Worm (Caenorhabditis elegans) whole organism, L2 larva: ENCODE data around the gene Y53G8AR.5.
A peak's percentile ranks its signal among the peaks of the same experiment; 100 is the strongest.

Experiments used
- C34F6.9 ChIP-seq: fragments of 150-350 bp; optimal IDR thresholded peaks from 2 replicates; lab custom pipeline; 2014; ENCODE audit warnings: missing biosample characterization, missing genetic modification characterization
- F13H6.1 ChIP-seq: sonication (generic microtip); optimal IDR thresholded peaks from 2 replicates; lab custom pipeline; 2016; ENCODE audit warnings: missing genetic modification characterization, missing compliant biosample characterization
- R02D3.7 ChIP-seq: fragments of 150-350 bp; optimal IDR thresholded peaks from 2 replicates; lab custom pipeline; 2014; ENCODE audit warnings: missing biosample characterization, missing genetic modification characterization
- Y55F3AM.14 ChIP-seq: fragments of 200-800 bp; sonication (Bioruptor generic); optimal IDR thresholded peaks from 2 replicates; lab custom pipeline; 2018; ENCODE audit warnings: mild to moderate bottlenecking, missing genetic modification characterization, missing compliant biosample characterization
- ZK546.5 ChIP-seq: sonication (generic microtip); optimal IDR thresholded peaks from 2 replicates; lab custom pipeline; 2017; ENCODE audit warnings: missing biosample characterization, missing genetic modification characterization
- alr-1 ChIP-seq: fragments of 150-350 bp; optimal IDR thresholded peaks from 2 replicates; lab custom pipeline; 2014; ENCODE audit warnings: missing biosample characterization, missing genetic modification characterization
- ama-1 ChIP-seq: fragments of 150-350 bp; optimal IDR thresholded peaks from 2 replicates; lab custom pipeline; 2018; ENCODE audit warnings: inconsistent platforms
- blmp-1 ChIP-seq: sonication (generic microtip); optimal IDR thresholded peaks from 2 replicates; lab custom pipeline; 2017; ENCODE audit warnings: missing genetic modification characterization, mild to moderate bottlenecking, missing compliant biosample characterization, antibody characterized with exemption, moderate library complexity; ENCODE audit not compliant: insufficient read depth
- ceh-16 ChIP-seq: fragments of 150-350 bp; optimal IDR thresholded peaks from 2 replicates; lab custom pipeline; 2014; ENCODE audit warnings: missing biosample characterization, missing genetic modification characterization
- ceh-82 ChIP-seq: fragments of 150-350 bp; optimal IDR thresholded peaks from 2 replicates; lab custom pipeline; 2014; ENCODE audit warnings: missing biosample characterization, missing genetic modification characterization
- crh-2 ChIP-seq: sonication (generic microtip); optimal IDR thresholded peaks from 2 replicates; lab custom pipeline; 2017; ENCODE audit warnings: missing biosample characterization, missing genetic modification characterization
- egl-27 ChIP-seq: sonication (generic microtip); optimal IDR thresholded peaks from 3 replicates; lab custom pipeline; 2017; ENCODE audit warnings: missing biosample characterization, missing genetic modification reagents, missing genetic modification characterization
- elt-1 ChIP-seq: fragments of 150-350 bp; optimal IDR thresholded peaks from 2 replicates; lab custom pipeline; 2014; ENCODE audit warnings: missing biosample characterization, missing genetic modification characterization
- elt-3 ChIP-seq: sonication (generic microtip); optimal IDR thresholded peaks from 2 replicates; lab custom pipeline; 2017; ENCODE audit warnings: missing biosample characterization, missing genetic modification characterization
- fos-1 ChIP-seq: fragments of 150-350 bp; optimal IDR thresholded peaks from 2 replicates; lab custom pipeline; 2014; ENCODE audit warnings: missing biosample characterization, missing genetic modification characterization
- gmeb-1 ChIP-seq: fragments of 150-350 bp; optimal IDR thresholded peaks from 2 replicates; lab custom pipeline; 2014; ENCODE audit warnings: missing biosample characterization, missing genetic modification characterization
- lin-11 ChIP-seq: fragments of 150-350 bp; sonication (generic microtip); optimal IDR thresholded peaks from 2 replicates; lab custom pipeline; 2014; ENCODE audit warnings: missing biosample characterization, missing genetic modification characterization, inconsistent platforms, mixed read lengths
- lin-13 ChIP-seq: fragments of 150-350 bp; optimal IDR thresholded peaks from 2 replicates; lab custom pipeline; 2014; ENCODE audit warnings: missing biosample characterization, missing genetic modification reagents, missing genetic modification characterization
- lsy-2 ChIP-seq, 2 experiments: fragments of 150-350 bp in 1 of 2; sonication (generic microtip) in 1 of 2; optimal IDR thresholded peaks; 2 replicates each; lab custom pipeline; 2014 to 2017; ENCODE audit warnings: missing biosample characterization in 2 of 2, missing genetic modification characterization in 2 of 2
- mab-5 ChIP-seq: fragments of 150-350 bp; optimal IDR thresholded peaks from 2 replicates; lab custom pipeline; 2014; ENCODE audit warnings: missing biosample characterization, missing genetic modification characterization
- mbf-1 ChIP-seq: sonication (generic microtip); optimal IDR thresholded peaks from 2 replicates; lab custom pipeline; 2017; ENCODE audit warnings: missing biosample characterization, missing genetic modification characterization
- mdl-1 ChIP-seq, 2 experiments: fragments of 150-350 bp in 1 of 2; sonication (generic microtip) in 1 of 2; optimal IDR thresholded peaks; 2 replicates each; lab custom pipeline; 2017; ENCODE audit warnings: missing biosample characterization in 2 of 2, missing genetic modification characterization in 2 of 2
- nhr-10 ChIP-seq: sonication (generic microtip); optimal IDR thresholded peaks from 2 replicates; lab custom pipeline; 2017; ENCODE audit warnings: missing biosample characterization, missing genetic modification characterization
- nhr-12 ChIP-seq: fragments of 150-350 bp; optimal IDR thresholded peaks from 2 replicates; lab custom pipeline; 2014; ENCODE audit warnings: missing biosample characterization, missing genetic modification characterization
- nhr-25 ChIP-seq: fragments of 150-350 bp; sonication (generic microtip); optimal IDR thresholded peaks from 3 replicates; lab custom pipeline; 2014; ENCODE audit warnings: missing biosample characterization, missing genetic modification characterization
- nhr-6 ChIP-seq: fragments of 150-350 bp; optimal IDR thresholded peaks from 2 replicates; lab custom pipeline; 2014; ENCODE audit warnings: missing biosample characterization, missing genetic modification characterization
- peb-1 ChIP-seq: fragments of 150-350 bp; optimal IDR thresholded peaks from 2 replicates; lab custom pipeline; 2014; ENCODE audit warnings: missing biosample characterization, missing genetic modification characterization
- skn-1 ChIP-seq: sonication (generic microtip); optimal IDR thresholded peaks from 2 replicates; lab custom pipeline; 2017; ENCODE audit warnings: missing biosample characterization, missing genetic modification characterization
- sma-3 ChIP-seq: sonication (generic microtip); optimal IDR thresholded peaks from 2 replicates; lab custom pipeline; 2016; ENCODE audit warnings: missing genetic modification reagents, missing genetic modification characterization, missing compliant biosample characterization
- unc-39 ChIP-seq: fragments of 150-350 bp; optimal IDR thresholded peaks from 2 replicates; lab custom pipeline; 2014; ENCODE audit warnings: missing biosample characterization, missing genetic modification characterization
- unc-55 ChIP-seq: fragments of 150-350 bp; sonication (generic microtip); optimal IDR thresholded peaks from 3 replicates; lab custom pipeline; 2014; ENCODE audit warnings: missing biosample characterization, missing genetic modification reagents, missing genetic modification characterization
- unc-62 ChIP-seq: fragments of 150-350 bp; optimal IDR thresholded peaks from 2 replicates; lab custom pipeline; 2014; ENCODE audit warnings: missing biosample characterization, missing genetic modification reagents, missing genetic modification characterization
- zag-1 ChIP-seq: fragments of 150-350 bp; optimal IDR thresholded peaks from 2 replicates; lab custom pipeline; 2014; ENCODE audit warnings: missing biosample characterization, missing genetic modification characterization
- ztf-11 ChIP-seq: sonication (generic microtip); optimal IDR thresholded peaks from 2 replicates; lab custom pipeline; 2017; ENCODE audit warnings: missing biosample characterization, missing genetic modification characterization
- ztf-4 ChIP-seq: fragments of 150-350 bp; optimal IDR thresholded peaks from 2 replicates; lab custom pipeline; 2014; ENCODE audit warnings: missing biosample characterization, missing genetic modification characterization

Y53G8AR.5 gene

DNA sequence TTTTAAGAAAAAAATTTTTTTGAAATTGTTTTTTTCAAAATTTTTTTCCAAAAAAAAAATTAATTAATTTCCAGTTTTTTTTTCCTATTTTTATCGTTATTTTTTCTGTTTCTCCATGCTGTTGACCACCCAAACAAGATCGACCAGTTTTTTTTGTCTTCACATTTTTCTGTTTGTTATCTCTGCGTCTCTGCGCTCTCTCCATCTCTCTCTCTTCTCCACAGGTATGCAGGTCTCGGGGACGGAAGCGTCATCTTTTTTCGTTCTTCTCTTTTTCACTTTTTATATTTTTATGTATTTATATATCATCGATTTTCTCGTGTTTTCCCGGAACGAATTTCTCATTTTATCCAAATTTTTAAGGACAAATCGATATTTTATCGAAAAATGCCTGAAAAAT lies 11.7 kb downstream of the Y53G8AR.5 start:
- peak; percentile 4 for TF ChIP-seq fos-1 (tag; lab: Kevin White, UChicago)
- TF ChIP-seq lsy-2 (tag; optimal IDR thresholded peaks at IDR 0.05; lab: Kevin White, UChicago): peak in 1 of 2 experiments; percentile 34
- no peak for TF ChIP-seq ZK546.5 (tag; lab: Kevin White, UChicago)
- no peak for TF ChIP-seq crh-2 (tag; lab: Kevin White, UChicago)
- peak; percentile 55 for TF ChIP-seq blmp-1 (tag; lab: Kevin White, UChicago)
- TF ChIP-seq C34F6.9 (tag; lab: Kevin White, UChicago): peak; percentile 34
- TF ChIP-seq elt-1 (tag; lab: Kevin White, UChicago): no peak
- no peak for TF ChIP-seq mdl-1 (tag; optimal IDR thresholded peaks at IDR 0.05; lab: Kevin White, UChicago)

DNA sequence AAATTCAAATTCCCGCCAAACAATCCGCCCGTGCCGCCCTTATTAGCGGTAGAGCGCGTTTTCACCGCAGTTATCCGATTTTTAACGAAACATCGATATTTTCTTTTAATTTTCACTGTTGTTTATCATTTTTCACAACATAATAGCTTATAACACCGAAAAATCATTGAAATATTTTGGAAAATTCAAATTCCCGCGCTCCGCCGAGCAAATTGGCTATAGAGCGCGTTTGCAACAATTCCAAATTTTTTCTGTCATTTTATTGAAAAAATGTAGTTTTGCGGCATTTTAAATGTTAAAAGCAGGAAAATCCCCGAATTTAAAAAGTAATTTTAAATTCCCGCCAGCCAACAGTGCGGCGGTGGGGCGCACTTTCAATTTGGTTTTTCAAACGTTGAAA lies 12.4 kb downstream of the Y53G8AR.5 start:
- no peak for TF ChIP-seq unc-62 (GFP tag; lab: Kevin White, UChicago)
- no peak for TF ChIP-seq mdl-1 (tag; optimal IDR thresholded peaks at IDR 0.05; lab: Kevin White, UChicago)
- TF ChIP-seq zag-1 (tag; lab: Kevin White, UChicago): no peak
- no peak for TF ChIP-seq gmeb-1 (tag; lab: Kevin White, UChicago)
- no peak for TF ChIP-seq egl-27 (tag; lab: Kevin White, UChicago)
- TF ChIP-seq unc-55 (GFP tag; lab: Kevin White, UChicago): no peak
- no peak for TF ChIP-seq nhr-12 (tag; lab: Kevin White, UChicago)
- no peak for TF ChIP-seq lin-13

DNA sequence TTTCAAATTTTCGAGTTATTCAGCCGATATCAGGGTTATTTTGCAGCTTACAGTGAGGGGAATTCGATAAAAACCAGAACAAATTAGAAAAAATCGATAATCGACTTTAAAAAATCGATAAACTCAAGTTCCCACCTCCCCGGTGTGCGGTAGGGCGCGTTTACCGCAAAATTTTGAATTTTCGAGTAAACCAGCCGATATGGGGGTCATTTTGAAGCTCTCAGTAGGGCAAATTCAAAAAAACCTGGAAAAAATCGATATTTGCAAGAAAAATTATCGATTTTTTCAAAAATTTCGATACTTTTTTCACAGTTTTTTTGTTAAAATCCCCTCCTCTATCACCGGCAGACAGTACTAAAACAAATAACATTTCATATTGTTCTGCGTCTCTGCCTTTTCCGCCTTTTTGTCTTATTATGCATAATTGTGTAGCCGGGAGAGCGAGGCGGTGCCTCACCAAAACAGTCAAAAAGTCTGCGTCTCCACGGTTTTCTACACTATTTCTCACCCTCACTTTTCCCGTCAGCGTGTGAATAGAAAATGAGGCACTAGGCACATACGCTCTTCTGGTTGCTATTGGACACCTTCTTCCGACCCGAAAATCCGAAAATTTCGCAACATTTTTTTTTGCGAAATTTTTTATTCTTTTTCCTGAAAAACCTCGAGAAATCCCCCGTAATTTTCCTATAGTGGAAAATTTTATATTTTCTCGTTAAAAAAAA lies 13.8 kb downstream of the Y53G8AR.5 start, which contains the start of gene ral-1:
Gene ral-1 (plus strand): TSS at position 435 of the 722 bp plus-strand sequence.
- no peak for TF ChIP-seq unc-39 (tag; lab: Kevin White, UChicago)
- TF ChIP-seq mab-5: no peak
- TF ChIP-seq fos-1 (tag; lab: Kevin White, UChicago): peak; percentile 13

DNA sequence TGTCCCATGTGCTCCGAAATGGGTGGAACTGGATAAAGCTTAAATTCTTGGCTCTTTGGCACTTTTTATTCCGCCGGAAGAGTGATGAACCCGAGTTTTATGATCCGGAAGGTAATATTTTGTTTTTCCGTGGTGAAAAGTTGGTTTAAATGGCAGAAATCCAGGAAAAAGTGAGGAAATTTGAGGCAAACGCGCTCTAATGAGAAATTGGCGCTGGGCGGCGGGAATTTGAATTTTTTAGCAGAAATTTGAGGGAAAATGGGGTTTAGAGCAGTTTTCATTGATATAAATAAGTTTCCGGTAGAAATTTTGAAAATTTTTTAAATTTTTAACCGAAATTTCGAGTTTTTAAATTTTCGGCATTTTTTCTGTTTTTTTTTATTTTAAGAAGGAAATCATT lies 14.4 kb downstream of the Y53G8AR.5 start:
- TF ChIP-seq ceh-16 (tag; lab: Kevin White, UChicago) (no peak), nhr-12 (tag; lab: Kevin White, UChicago) (no peak), peb-1 (tag; lab: Kevin White, UChicago) (no peak), elt-1 (tag; lab: Kevin White, UChicago) (no peak), nhr-25 (tag; lab: Kevin White, UChicago) (no peak), egl-27 (tag; lab: Kevin White, UChicago) (no peak), skn-1 (tag; lab: Kevin White, UChicago) (no peak), lin-11 (tag; lab: Kevin White, UChicago) (no peak), blmp-1 (tag; lab: Kevin White, UChicago) (no peak), alr-1 (tag; lab: Kevin White, UChicago) (no peak), mab-5 (no peak), ama-1 (lab: Kevin White, UChicago) (no peak)
- TF ChIP-seq, all 48 proteins: peak for 0

DNA sequence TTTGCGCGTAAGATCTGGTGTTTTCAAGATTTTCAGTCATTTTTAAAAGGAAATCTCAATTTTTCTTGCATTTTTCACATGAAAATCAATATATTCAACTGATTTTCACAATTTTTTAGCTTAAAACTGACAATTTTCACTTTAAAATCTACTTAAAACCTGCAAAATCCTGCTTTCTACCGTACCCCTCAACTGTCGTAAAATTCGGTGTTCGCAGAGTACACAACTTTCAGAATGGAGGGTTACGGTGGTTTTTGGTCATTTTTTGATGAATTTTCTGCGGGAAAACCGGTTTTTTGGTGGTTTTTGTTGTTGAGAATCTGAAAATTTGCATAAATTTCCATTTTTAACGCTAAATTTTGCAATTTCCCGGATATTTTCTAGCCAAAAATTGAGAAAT lies 14.9 kb downstream of the Y53G8AR.5 start:
- TF ChIP-seq lsy-2 (tag; optimal IDR thresholded peaks at IDR 0.05; lab: Kevin White, UChicago) (peak in 1 of 2 experiments; percentile 86), ama-1 (lab: Kevin White, UChicago) (no peak)

DNA sequence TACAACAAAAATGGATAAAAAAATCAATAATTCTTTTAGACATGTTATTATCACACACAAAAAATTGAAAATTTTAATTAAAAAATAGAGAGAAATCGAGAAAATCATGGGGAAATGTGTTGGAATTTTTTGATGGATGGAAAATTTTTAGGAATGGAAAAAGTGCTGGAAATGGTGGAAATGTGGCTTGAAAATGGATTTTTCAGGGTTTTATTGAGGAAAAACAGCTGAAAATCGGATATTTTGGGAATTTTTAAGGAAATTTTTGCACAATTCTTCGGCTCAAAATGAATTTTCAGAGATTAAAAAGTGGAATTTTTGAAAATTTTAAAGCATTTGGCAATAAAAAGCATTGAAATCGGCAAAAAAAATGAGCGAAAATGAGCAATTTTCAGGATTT lies 20.6 kb downstream of the Y53G8AR.5 start:
- TF ChIP-seq crh-2 (tag; lab: Kevin White, UChicago): no peak
- TF ChIP-seq ceh-16 (tag; lab: Kevin White, UChicago): no peak
- TF ChIP-seq mdl-1 (tag; optimal IDR thresholded peaks at IDR 0.05; lab: Kevin White, UChicago): no peak
- no peak for TF ChIP-seq sma-3 (GFP tag; lab: Kevin White, UChicago)
- TF ChIP-seq nhr-10 (tag; lab: Kevin White, UChicago): no peak
- no peak for TF ChIP-seq nhr-6 (tag; lab: Kevin White, UChicago)
- TF ChIP-seq, all 48 proteins: peak for 0

DNA sequence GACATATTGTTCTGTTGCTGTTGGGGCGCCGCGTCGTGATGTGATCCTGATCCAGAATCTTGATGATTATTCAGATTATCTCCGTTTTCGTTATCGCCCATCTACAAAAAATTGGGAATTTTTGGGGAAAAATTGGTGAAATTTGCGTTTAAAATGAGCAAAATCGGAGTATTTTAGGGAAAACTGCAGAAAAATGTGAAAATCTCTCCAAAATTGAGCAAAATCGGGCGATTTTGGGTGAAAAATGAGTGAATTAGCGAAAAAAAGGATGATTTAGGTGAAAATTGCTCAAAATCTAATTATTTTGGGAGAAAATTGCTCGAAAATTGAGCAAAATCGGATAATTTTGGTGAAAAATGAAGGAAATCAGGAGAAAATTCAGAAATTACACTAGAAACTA lies 23.9 kb downstream of the Y53G8AR.5 start, which contains the start of gene Y53G8AR.9:
Gene Y53G8AR.9 (minus strand): TSS at position 101 of the 400 bp plus-strand sequence.
- TF ChIP-seq ceh-82 (no peak), elt-3 (tag; lab: Kevin White, UChicago) (no peak), ztf-4 (tag; lab: Kevin White, UChicago) (no peak), mab-5 (no peak), ztf-11 (no peak), R02D3.7 (tag; lab: Kevin White, UChicago) (no peak), Y55F3AM.14 (GFP tag; lab: Kevin White, UChicago) (no peak), unc-62 (GFP tag; lab: Kevin White, UChicago) (no peak), nhr-10 (tag; lab: Kevin White, UChicago) (no peak), F13H6.1 (tag; lab: Kevin White, UChicago) (no peak), lin-13 (no peak), nhr-12 (tag; lab: Kevin White, UChicago) (no peak), fos-1 (tag; lab: Kevin White, UChicago) (no peak), mbf-1 (tag; lab: Kevin White, UChicago) (no peak)
